Worm (Caenorhabditis elegans) whole organism, L4 larva: ENCODE data around the gene F52D2.5.

ENCODE experiments used
- D1046.2 ChIP-seq: fragments of 200-800 bp; sonication (Bioruptor generic); IDR thresholded peaks from 2 replicates; pipeline ENCODE4 v1.3.6; 2022; ENCODE audit warnings: missing genetic modification characterization, missing compliant biosample characterization
- ZK337.2 ChIP-seq: fragments of 200-800 bp; sonication (Bioruptor generic); IDR thresholded peaks from 2 replicates; pipeline ENCODE4 v1.3.6; 2022; ENCODE audit warnings: missing genetic modification reagents, missing genetic modification characterization, missing compliant biosample characterization
- aly-2 ChIP-seq: sonication (generic microtip); optimal IDR thresholded peaks from 2 replicates; lab custom pipeline; 2018; ENCODE audit warnings: missing biosample characterization, missing genetic modification characterization
- hlh-30 ChIP-seq: sonication (generic microtip); optimal IDR thresholded peaks from 2 replicates; lab custom pipeline; 2017; ENCODE audit warnings: antibody characterized with exemption, mild to moderate bottlenecking, missing genetic modification characterization, missing compliant biosample characterization; ENCODE audit not compliant: insufficient read depth
- lin-15B ChIP-seq: fragments of 150-350 bp; sonication (generic microtip); optimal IDR thresholded peaks from 3 replicates; lab custom pipeline; 2014; ENCODE audit warnings: missing biosample characterization, missing genetic modification characterization
- lir-3 ChIP-seq: sonication (generic microtip); optimal IDR thresholded peaks from 2 replicates; lab custom pipeline; 2016; ENCODE audit warnings: mild to moderate bottlenecking, missing genetic modification characterization, missing compliant biosample characterization
- madf-9 ChIP-seq: fragments of 200-800 bp; sonication (Bioruptor generic); conservative IDR thresholded peaks from 2 replicates; pipeline ENCODE4 v1.3.6; 2022; ENCODE audit warnings: missing genetic modification reagents, missing genetic modification characterization, missing compliant biosample characterization
- nhr-237 ChIP-seq: sonication (generic microtip); optimal IDR thresholded peaks from 2 replicates; lab custom pipeline; 2017; ENCODE audit warnings: missing biosample characterization, missing genetic modification characterization
- nhr-77 ChIP-seq: fragments of 150-350 bp; optimal IDR thresholded peaks from 2 replicates; lab custom pipeline; 2014; ENCODE audit warnings: missing biosample characterization, missing genetic modification characterization
- tag-97 ChIP-seq: fragments of 200-800 bp; sonication (Bioruptor generic); IDR thresholded peaks from 2 replicates; pipeline ENCODE4 v1.3.6; 2022; ENCODE audit warnings: missing genetic modification characterization, missing compliant biosample characterization

- TF ChIP-seq nhr-77 (tag; lab: Kevin White, UChicago), result no peak
- no peak for TF ChIP-seq aly-2 (tag; lab: Kevin White, UChicago)
- no peak for TF ChIP-seq hlh-30 (tag; lab: Kevin White, UChicago)
- TF ChIP-seq tag-97 (GFP tag; lab: Robert Waterston, UW), result no peak
- TF ChIP-seq nhr-237 (tag; lab: Kevin White, UChicago), result no peak
- TF ChIP-seq lin-15B (tag; lab: Kevin White, UChicago), result no peak
- no peak for TF ChIP-seq madf-9 (GFP tag; lab: Robert Waterston, UW)
- TF ChIP-seq ZK337.2 (GFP tag; lab: Robert Waterston, UW), result no peak
- no peak for TF ChIP-seq lir-3
- TF ChIP-seq D1046.2 (GFP tag; lab: Robert Waterston, UW), result no peak
These were observed 39.2 kb downstream of the F52D2.5 start for ce11 chrX:1935438-1935837.
